Worm (Caenorhabditis elegans) whole organism, early embryonic: ENCODE measurements around the gene ZK1290.13.

Experiments
- B0310.2 ChIP-seq: sonication (generic microtip); optimal IDR thresholded peaks from 2 replicates; lab custom pipeline; 2016; ENCODE audit warnings: mild to moderate bottlenecking, missing genetic modification characterization, missing compliant biosample characterization
- ama-1 ChIP-seq: fragments of 150-350 bp; optimal IDR thresholded peaks from 2 replicates; lab custom pipeline; 2014
- ceh-13 ChIP-seq: fragments of 200-800 bp; sonication (Bioruptor generic); optimal IDR thresholded peaks from 2 replicates; lab custom pipeline; 2018; ENCODE audit warnings: mild to moderate bottlenecking, missing genetic modification characterization, missing compliant biosample characterization
- ceh-36 ChIP-seq: sonication (generic microtip); optimal IDR thresholded peaks from 2 replicates; lab custom pipeline; 2016; ENCODE audit warnings: missing genetic modification characterization, inconsistent platforms, missing compliant biosample characterization
- flt-1 ChIP-seq: fragments of 200-800 bp; sonication (Bioruptor generic); IDR thresholded peaks from 2 replicates; pipeline ENCODE4 v1.3.6; 2022; ENCODE audit warnings: missing genetic modification characterization, missing compliant biosample characterization
- hmbx-1 ChIP-seq: sonication (generic microtip); optimal IDR thresholded peaks from 2 replicates; lab custom pipeline; 2016; ENCODE audit warnings: mild to moderate bottlenecking, missing genetic modification characterization, missing compliant biosample characterization
- hmg-4 ChIP-seq: fragments of 200-800 bp; sonication (Bioruptor generic); optimal IDR thresholded peaks from 2 replicates; lab custom pipeline; 2018; ENCODE audit warnings: mild to moderate bottlenecking, missing genetic modification characterization, missing compliant biosample characterization
- hnd-1 ChIP-seq: sonication (generic microtip); optimal IDR thresholded peaks from 2 replicates; lab custom pipeline; 2016; ENCODE audit warnings: missing genetic modification characterization, missing compliant biosample characterization
- pes-1 ChIP-seq: fragments of 200-800 bp; sonication (Bioruptor generic); IDR thresholded peaks from 2 replicates; pipeline ENCODE4 v1.3.6; 2022; ENCODE audit warnings: missing genetic modification reagents, missing genetic modification characterization, missing compliant biosample characterization
- tbx-11 ChIP-seq: fragments of 200-800 bp; sonication (Bioruptor generic); IDR thresholded peaks from 2 replicates; pipeline ENCODE4 v1.3.6; 2022; ENCODE audit warnings: missing genetic modification characterization, missing compliant biosample characterization

ce11 chrII:7519221-7519620 is 15.6 kb upstream of the ZK1290.13 start, which contains the start of gene glb-9:
- TF ChIP-seq ceh-13 (no peak), flt-1 (no peak), B0310.2 (tag; lab: Kevin White, UChicago) (no peak), ceh-36 (tag; lab: Kevin White, UChicago) (no peak), pes-1 (GFP tag; lab: Robert Waterston, UW) (no peak), ama-1 (lab: Kevin White, UChicago) (no peak), hmbx-1 (no peak), tbx-11 (GFP tag; lab: Robert Waterston, UW) (no peak), hmg-4 (GFP tag; lab: Kevin White, UChicago) (no peak), hnd-1 (tag; lab: Kevin White, UChicago) (no peak)
